Fruit fly (Drosophila melanogaster) whole organism, prepupa: ENCODE results near the gene CG34428.

ENCODE experiments used
- CG16779 ChIP-seq: fragments of 200-800 bp; sonication (Bioruptor generic); optimal IDR thresholded peaks from 3 replicates; lab custom pipeline; 2017; ENCODE audit warnings: missing biosample characterization, mild to moderate bottlenecking, missing genetic modification characterization
- Sox102F ChIP-seq: fragments of 200-800 bp; sonication (Bioruptor generic); optimal IDR thresholded peaks from 2 replicates; lab custom pipeline; 2016; ENCODE audit warnings: missing biosample characterization, mild to moderate bottlenecking, missing genetic modification characterization
- fd59A ChIP-seq: fragments of 200-800 bp; sonication (Bioruptor generic); optimal IDR thresholded peaks from 2 replicates; lab custom pipeline; 2017; ENCODE audit warnings: missing biosample characterization, mild to moderate bottlenecking, missing genetic modification characterization, missing genetic modification reagents
- fd85E ChIP-seq: fragments of 200-800 bp; sonication (Bioruptor generic); optimal IDR thresholded peaks from 3 replicates; lab custom pipeline; 2016; ENCODE audit warnings: missing biosample characterization, missing genetic modification characterization
- net ChIP-seq: fragments of 200-800 bp; sonication (Bioruptor generic); optimal IDR thresholded peaks from 3 replicates; lab custom pipeline; 2016; ENCODE audit warnings: missing biosample characterization, missing genetic modification characterization

DNA sequence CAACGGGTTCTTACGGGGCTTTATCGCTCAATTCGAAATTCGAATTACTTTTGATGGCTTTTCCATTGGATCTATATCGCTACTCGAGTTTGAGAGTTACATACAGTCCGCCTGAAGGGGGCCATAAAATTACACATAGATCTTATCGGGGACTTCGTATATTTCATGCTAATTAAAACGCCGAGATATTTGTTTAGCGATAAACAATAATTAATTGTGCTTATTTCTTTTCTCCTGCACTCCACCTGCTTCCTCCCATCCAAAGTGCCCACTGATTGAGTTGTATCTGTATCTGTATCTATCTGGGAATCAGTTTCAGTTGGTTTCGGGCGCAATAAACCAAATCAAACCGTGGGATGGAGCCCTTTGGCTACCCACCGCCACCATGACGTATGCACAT, 4.1 kb downstream of the CG34428 start:
- TF ChIP-seq CG16779 (no peak), fd85E (GFP tag; lab: Kevin White, UChicago) (no peak), net (GFP tag; lab: Kevin White, UChicago) (no peak), fd59A (GFP tag; lab: Kevin White, UChicago) (no peak), Sox102F (GFP tag; lab: Kevin White, UChicago) (no peak)
